Fruit fly (Drosophila melanogaster): Measurements from ENCODE around the gene spn-A.

Gene spn-A

DNA sequence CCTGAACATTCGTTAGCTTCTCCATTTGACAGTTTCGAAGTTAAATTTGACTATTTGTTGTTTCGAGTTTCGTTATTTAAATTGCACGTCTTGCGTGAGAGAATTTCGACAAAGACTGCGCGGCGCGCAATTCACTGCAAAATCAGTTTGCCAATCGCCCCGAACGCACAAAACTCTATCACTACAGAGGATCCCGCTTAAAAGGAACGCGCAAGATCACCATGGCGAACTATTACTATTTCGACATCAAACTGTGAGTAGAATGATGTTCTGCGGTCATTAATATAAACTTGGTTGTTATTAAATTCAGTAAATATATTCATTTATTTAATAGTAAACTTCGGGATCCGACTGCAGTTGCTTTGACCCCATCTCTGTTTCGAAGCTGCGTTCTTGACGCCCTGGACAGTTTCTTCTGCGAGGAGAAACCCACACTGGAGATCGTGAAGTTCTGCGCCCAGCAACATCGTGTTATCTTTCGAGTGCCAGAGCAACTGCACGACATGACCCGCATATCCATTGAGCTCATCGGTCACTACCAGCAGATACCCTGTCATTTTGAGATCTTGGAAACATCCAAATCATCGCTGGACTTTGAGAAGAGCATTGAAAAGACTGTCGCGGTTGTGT lies at the start of gene spn-A, which contains the start of gene Rpp14b:
TSS of gene spn-A (minus strand) at position 123 of the 630 bp plus-strand sequence.
TSS of gene Rpp14b (plus strand) at position 43 of the 630 bp plus-strand sequence.
- TF ChIP-seq CG17801 (GFP tag; optimal IDR thresholded peaks at IDR 0.05; ENCODE audit: partially characterized antibody), result peak; percentile 8

DNA sequence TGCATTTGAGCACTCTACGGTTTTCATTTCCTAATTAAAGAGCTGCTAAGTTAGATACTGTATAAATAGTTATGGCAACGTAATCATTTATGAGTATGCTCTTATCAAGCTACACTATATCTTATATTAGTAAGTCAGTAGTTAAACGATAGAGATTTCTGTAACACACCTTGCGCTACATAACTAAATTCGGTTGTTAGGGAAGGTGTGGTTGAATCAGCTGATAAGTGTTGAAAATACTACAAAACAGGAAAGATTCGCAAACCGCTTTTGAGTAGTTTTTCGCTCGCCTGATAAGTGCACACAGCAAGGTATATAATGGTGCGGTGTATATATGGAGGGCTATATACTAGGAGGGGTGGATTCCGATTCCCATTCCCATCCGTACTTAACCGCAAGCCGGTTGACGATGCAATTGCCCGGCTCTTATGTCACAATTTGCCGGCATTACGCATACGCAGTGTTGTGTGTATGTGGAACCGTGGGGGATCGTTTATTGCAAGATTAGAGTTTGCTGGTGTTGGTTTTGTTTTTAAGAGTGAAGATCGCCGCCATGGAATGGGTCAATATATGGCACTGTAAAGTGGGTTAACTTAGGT lies 49.2 kb upstream of the spn-A start:
- TF ChIP-seq CG17801 (GFP tag; optimal IDR thresholded peaks at IDR 0.05; ENCODE audit: partially characterized antibody), result no peak

dm6 chr3R:30102806-30103619 lies 47.2 kb upstream of the spn-A start:
- TF ChIP-seq CG17801 (GFP tag; optimal IDR thresholded peaks at IDR 0.05; ENCODE audit: partially characterized antibody), result peak; percentile 19

dm6 chr3R:30101389-30101935 lies 45.6 kb upstream of the spn-A start:
- no peak for TF ChIP-seq CG17801 (GFP tag; optimal IDR thresholded peaks at IDR 0.05; ENCODE audit: partially characterized antibody)

- TF ChIP-seq CG17801 (GFP tag; optimal IDR thresholded peaks at IDR 0.05; ENCODE audit: partially characterized antibody), result no peak
These were observed 45.1 kb upstream of the spn-A start for dm6 chr3R:30100976-30101332.

dm6 chr3R:30100325-30100975 lies 44.6 kb upstream of the spn-A start:
- TF ChIP-seq CG17801 (GFP tag; optimal IDR thresholded peaks at IDR 0.05; ENCODE audit: partially characterized antibody), result no peak

DNA sequence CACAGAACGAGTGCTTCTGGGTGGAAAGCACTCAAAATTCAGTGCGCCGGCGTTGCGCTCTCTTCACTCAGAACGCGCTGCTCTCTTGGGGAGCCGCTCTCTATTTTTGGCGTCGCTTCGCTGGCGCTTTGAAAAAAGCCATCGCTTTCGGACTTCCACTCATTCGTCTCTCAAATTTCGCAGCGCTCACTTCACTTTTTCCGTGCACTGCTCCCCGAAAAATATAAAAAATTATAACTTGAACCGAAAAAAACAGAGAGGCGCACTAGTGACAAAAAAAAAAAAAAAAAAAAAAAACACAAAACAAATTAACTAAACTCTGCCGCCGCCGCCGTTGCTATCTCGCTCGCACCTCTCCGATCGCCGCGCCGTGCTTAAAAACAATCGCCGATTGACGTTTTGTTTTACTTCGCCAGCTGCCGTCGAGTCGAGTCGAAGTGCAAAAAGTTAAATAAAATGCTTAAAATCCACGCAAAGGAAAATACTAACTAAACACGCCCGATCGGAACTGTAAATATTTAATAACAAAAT lies 43.6 kb upstream of the spn-A start:
- TF ChIP-seq CG17801 (GFP tag; optimal IDR thresholded peaks at IDR 0.05; ENCODE audit: partially characterized antibody), result peak; percentile 67

dm6 chr3R:30098229-30098628 lies 42.4 kb upstream of the spn-A start:
- TF ChIP-seq CG17801 (GFP tag; optimal IDR thresholded peaks at IDR 0.05; ENCODE audit: partially characterized antibody), result no peak

dm6 chr3R:30095855-30096254 lies 40.0 kb upstream of the spn-A start:
- no peak for TF ChIP-seq CG17801 (GFP tag; optimal IDR thresholded peaks at IDR 0.05; ENCODE audit: partially characterized antibody)

DNA sequence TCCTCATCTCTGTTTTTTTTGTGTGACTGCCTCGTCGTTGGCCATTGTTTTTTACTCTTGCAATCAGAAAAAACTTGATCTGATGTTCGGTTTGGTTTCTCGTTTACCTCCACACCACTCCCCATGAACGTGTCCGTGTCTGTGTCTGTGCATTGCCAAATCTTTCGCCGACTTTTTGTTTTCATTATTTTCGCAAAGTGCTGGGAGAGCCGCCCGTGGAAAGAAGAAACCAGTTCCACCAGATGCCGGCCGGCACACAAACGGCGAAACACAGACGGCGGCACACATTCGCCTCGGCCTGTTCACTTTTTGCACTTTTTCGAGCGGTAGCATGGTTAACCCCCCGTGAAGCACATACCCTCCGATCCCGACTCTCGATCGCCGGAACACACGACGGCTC lies 39.5 kb upstream of the spn-A start:
- no peak for TF ChIP-seq CG17801 (GFP tag; optimal IDR thresholded peaks at IDR 0.05; ENCODE audit: partially characterized antibody)

dm6 chr3R:30092700-30093044 lies 36.8 kb upstream of the spn-A start:
- no peak for TF ChIP-seq CG17801 (GFP tag; optimal IDR thresholded peaks at IDR 0.05; ENCODE audit: partially characterized antibody)

DNA sequence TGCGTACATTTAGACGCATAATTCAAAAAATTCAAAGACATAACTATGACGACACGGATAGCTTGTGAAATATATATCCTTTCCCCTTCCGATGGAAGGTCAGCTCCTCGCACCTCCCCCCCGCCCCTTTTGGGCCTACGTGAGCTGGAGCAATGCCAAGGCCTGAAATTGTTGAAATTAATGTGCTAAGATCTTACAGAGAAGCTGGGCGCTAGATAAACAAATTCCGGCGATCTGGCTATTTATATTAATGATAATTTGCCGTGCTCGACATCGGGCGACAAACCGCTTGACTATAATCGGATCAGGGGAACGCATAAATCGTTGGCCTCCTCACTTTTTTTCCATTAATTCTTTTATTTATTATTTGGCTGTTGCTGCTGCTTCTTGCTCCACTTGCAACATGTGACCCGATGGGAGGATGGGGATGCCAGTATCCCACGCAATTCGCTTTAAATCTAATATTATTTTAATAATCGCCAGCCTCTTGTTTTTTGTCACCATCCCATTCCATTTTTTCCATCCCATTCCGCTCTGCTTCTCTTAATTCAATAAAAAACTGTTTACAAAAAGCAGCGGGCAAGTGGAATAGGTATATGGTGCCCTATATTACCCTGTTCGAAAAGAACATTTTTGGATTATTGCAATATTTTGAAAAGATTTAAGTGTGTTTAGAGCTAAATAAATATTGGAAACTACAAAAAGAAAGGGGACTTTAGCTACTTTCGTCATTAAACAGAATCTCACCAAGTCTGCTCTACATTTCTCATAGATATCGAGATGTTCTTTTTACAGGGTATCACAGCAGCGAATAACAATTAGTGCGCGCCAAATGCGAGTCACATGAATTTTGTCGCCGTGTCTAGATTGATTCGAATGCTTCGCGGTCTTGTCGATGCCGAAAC lies 36.2 kb upstream of the spn-A start:
- no peak for TF ChIP-seq CG17801 (GFP tag; optimal IDR thresholded peaks at IDR 0.05; ENCODE audit: partially characterized antibody)

DNA sequence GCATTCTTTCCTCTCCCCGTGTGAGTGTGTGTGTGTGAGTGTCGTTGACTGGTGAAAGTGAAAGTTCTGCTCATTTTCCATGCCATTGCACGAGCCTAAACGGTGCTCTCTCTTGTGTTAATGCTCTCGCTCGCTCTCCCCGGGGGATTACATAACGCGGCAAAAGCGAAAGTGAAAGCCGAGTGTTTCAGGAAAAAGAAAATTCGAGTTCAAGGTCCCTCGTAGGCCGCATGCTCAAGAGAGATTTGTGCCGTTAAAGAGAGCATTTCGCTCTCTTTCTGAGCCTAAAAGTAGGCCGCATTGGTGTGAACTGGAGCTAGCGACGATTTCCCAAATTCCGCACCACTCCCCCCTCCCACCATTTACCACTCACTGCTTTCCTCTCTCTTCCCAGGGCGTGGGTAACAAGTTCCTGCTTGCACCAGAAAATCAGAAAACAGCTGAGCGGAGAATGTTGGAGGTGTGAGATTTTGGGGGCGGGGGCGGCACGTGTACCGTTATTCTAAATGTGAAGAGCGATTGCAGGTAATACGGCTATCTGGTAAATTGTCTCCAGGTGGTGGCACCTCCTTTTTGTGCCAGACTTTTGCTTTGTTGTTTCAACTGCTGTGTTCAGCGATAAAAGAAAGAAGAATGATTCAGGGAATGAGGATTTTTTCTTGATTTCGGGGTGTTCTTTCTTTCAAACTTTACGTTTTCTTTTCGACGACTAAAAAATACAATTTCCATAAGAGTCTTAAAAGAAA lies 34.6 kb upstream of the spn-A start:
- TF ChIP-seq CG17801 (GFP tag; optimal IDR thresholded peaks at IDR 0.05; ENCODE audit: partially characterized antibody), result no peak
